Fruit fly (Drosophila melanogaster) whole organism, pupa: ENCODE measurements around the gene Targ1.
A peak's percentile ranks its signal among the peaks of the same experiment; 100 is the strongest.

ENCODE experiments used
- CG10348 ChIP-seq: fragments of 200-800 bp; sonication (Bioruptor generic); IDR thresholded peaks from 2 replicates; pipeline ENCODE4 v1.3.6; 2022; ENCODE audit warnings: missing biosample characterization, missing genetic modification characterization
- CG12605 ChIP-seq: fragments of 200-800 bp; sonication (Bioruptor generic); IDR thresholded peaks from 2 replicates; pipeline ENCODE4 v1.3.6; 2022; ENCODE audit warnings: missing biosample characterization, missing genetic modification characterization
- CG13204 ChIP-seq: fragments of 200-800 bp; sonication (Bioruptor generic); optimal IDR thresholded peaks from 2 replicates; lab custom pipeline; 2018; ENCODE audit warnings: missing biosample characterization, mild to moderate bottlenecking, missing genetic modification characterization, moderate library complexity
- CG14655 ChIP-seq: fragments of 200-800 bp; sonication (Bioruptor generic); optimal IDR thresholded peaks from 3 replicates; lab custom pipeline; 2017; ENCODE audit warnings: mild to moderate bottlenecking, missing biosample characterization, missing genetic modification reagents, missing genetic modification characterization
- CG15710 ChIP-seq: fragments of 200-800 bp; sonication (Bioruptor generic); optimal IDR thresholded peaks from 2 replicates; lab custom pipeline; 2018; ENCODE audit warnings: missing biosample characterization, mild to moderate bottlenecking, missing genetic modification characterization, moderate library complexity
- CG17806 ChIP-seq: fragments of 200-800 bp; sonication (Bioruptor generic); optimal IDR thresholded peaks from 2 replicates; lab custom pipeline; 2018; ENCODE audit warnings: missing biosample characterization, mild to moderate bottlenecking, missing genetic modification characterization, moderate library complexity
- CG32121 ChIP-seq: fragments of 200-800 bp; sonication (Bioruptor generic); IDR thresholded peaks from 2 replicates; pipeline ENCODE4 v1.3.6; 2022; ENCODE audit warnings: missing biosample characterization, missing genetic modification characterization
- CG34367 ChIP-seq: fragments of 200-800 bp; sonication (Bioruptor generic); optimal IDR thresholded peaks from 2 replicates; lab custom pipeline; 2018; ENCODE audit warnings: missing biosample characterization, mild to moderate bottlenecking, missing genetic modification characterization
- CG4496 ChIP-seq: fragments of 200-800 bp; sonication (Bioruptor generic); IDR thresholded peaks from 3 replicates; pipeline ENCODE4 v1.3.6; 2022; ENCODE audit warnings: missing biosample characterization, missing genetic modification characterization
- CG8159 ChIP-seq: fragments of 200-800 bp; sonication (Bioruptor generic); optimal IDR thresholded peaks from 3 replicates; lab custom pipeline; 2018; ENCODE audit warnings: missing biosample characterization, mild to moderate bottlenecking, missing genetic modification characterization, moderate library complexity
- CG8301 ChIP-seq: fragments of 200-800 bp; sonication (Bioruptor generic); optimal IDR thresholded peaks from 2 replicates; lab custom pipeline; 2018; ENCODE audit warnings: missing biosample characterization, mild to moderate bottlenecking, missing genetic modification characterization
- CG9948 ChIP-seq: fragments of 200-800 bp; sonication (Bioruptor generic); optimal IDR thresholded peaks from 2 replicates; lab custom pipeline; 2018; ENCODE audit warnings: missing biosample characterization, mild to moderate bottlenecking, missing genetic modification characterization, moderate library complexity
- D1 ChIP-seq: fragments of 200-800 bp; sonication (Bioruptor generic); optimal IDR thresholded peaks from 2 replicates; lab custom pipeline; 2018; ENCODE audit warnings: missing biosample characterization, mild to moderate bottlenecking, missing genetic modification characterization, moderate library complexity
- EcR ChIP-seq: fragments of 200-800 bp; sonication (Bioruptor generic); optimal IDR thresholded peaks from 3 replicates; lab custom pipeline; 2019; ENCODE audit warnings: missing biosample characterization, missing genetic modification characterization, mild to moderate bottlenecking, moderate library complexity, missing genetic modification reagents
- Ets98B ChIP-seq: fragments of 200-800 bp; sonication (Bioruptor generic); IDR thresholded peaks from 2 replicates; pipeline ENCODE4 v1.3.6; 2022; ENCODE audit warnings: missing biosample characterization, missing genetic modification characterization
- Pif1A ChIP-seq: fragments of 200-800 bp; sonication (Bioruptor generic); optimal IDR thresholded peaks from 3 replicates; lab custom pipeline; 2016; ENCODE audit warnings: missing biosample characterization, missing genetic modification characterization
- Pif1B ChIP-seq: fragments of 200-800 bp; sonication (Bioruptor generic); optimal IDR thresholded peaks from 3 replicates; lab custom pipeline; 2016; ENCODE audit warnings: missing biosample characterization, missing genetic modification characterization
- Snoo ChIP-seq: fragments of 200-800 bp; sonication (Bioruptor generic); optimal IDR thresholded peaks from 3 replicates; lab custom pipeline; 2017; ENCODE audit warnings: missing biosample characterization, mild to moderate bottlenecking, missing genetic modification characterization, inconsistent platforms
- fd96Ca ChIP-seq: fragments of 200-800 bp; sonication (Bioruptor generic); IDR thresholded peaks from 3 replicates; pipeline ENCODE4 v1.3.6; 2022; ENCODE audit warnings: missing biosample characterization, missing genetic modification characterization
- gl ChIP-seq: fragments of 200-800 bp; sonication (Bioruptor generic); optimal IDR thresholded peaks from 2 replicates; lab custom pipeline; 2018; ENCODE audit warnings: missing biosample characterization, mild to moderate bottlenecking, missing genetic modification characterization
- rn ChIP-seq: fragments of 200-800 bp; sonication (Bioruptor generic); IDR thresholded peaks from 2 replicates; pipeline ENCODE4 v1.3.6; 2022; ENCODE audit warnings: missing biosample characterization, missing genetic modification characterization

Gene Targ1

dm6 chr3L:21175531-21176271, 27.0 kb downstream of the Targ1 start:
- TF ChIP-seq CG13204 (GFP tag; lab: Kevin White, UChicago) (no peak), CG34367 (peak; percentile 19), EcR (GFP tag; lab: Kevin White, UChicago) (peak; percentile 13), CG17806 (no peak), CG8301 (tag; lab: Kevin White, UChicago) (no peak), rn (no peak), CG12605 (GFP tag; lab: Robert Waterston, UW) (no peak), Pif1B (GFP tag; lab: Kevin White, UChicago) (peak; percentile 19), fd96Ca (GFP tag; lab: Robert Waterston, UW) (peak; percentile 21; the same call in 1 of the 3 replicates)

DNA sequence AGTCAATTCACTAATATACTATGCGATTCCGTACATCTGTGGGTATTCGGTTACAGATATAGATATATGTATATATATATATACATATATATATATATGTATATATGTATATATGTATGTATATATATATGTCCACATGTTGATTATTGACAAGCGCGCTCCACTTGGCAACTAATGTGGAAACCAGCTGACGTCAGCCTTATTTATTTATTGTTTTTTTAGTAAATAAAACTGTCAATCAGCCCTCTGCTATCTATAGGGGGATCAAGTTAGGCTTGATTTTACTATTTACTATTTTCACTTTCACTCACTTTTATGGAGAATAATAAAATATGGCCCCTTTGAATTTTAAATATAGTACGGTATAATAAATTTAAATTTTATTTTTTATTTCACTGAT, 27.7 kb downstream of the Targ1 start:
- no peak for TF ChIP-seq CG12605 (GFP tag; lab: Robert Waterston, UW)
- TF ChIP-seq Ets98B (GFP tag; lab: Robert Waterston, UW): no peak
- no peak for TF ChIP-seq Snoo (tag; lab: Kevin White, UChicago)
- TF ChIP-seq CG32121 (GFP tag; lab: Robert Waterston, UW): no peak
- no peak for TF ChIP-seq rn
- TF ChIP-seq CG4496 (GFP tag; lab: Robert Waterston, UW): no peak

DNA sequence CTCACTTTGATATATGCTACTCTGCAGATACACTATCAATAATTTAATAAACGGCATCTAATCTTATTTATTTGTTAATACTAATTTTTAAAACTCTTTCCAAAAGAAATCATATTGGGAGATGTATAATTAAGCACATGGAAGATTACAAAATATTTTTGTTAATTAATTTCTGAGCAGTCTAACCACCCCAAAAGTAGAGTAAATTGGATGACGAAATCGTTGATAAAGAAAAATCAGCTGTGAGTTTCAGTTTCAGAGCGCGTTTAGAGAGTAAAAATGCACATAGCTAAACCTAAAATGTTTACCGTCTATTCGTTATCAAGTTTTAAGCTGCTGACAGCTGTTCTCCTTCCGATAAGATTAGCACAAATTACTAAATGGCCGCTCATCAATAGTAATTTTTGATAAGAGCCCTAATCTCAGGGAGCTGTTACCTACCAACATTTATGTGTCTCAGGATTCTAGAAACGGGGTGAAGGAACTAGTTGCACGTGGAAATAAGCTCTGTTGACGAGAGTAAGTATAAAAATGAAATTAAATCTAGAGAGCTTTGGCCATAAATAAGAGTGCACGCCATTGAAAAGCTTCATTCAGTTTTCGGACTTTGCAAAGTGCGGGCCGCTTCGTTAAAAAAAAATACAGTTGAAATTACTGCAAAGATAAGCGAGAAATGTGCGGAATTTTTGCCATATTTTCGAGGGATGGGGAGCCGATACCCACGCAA, 30.0 kb downstream of the Targ1 start, which contains the start of the genes chb and AsnS:
chb (plus strand) TSS at position 327 of the 727 bp plus-strand sequence.
AsnS (plus strand) TSS at position 592 of the 727 bp plus-strand sequence.
- no peak for TF ChIP-seq fd96Ca (GFP tag; lab: Robert Waterston, UW)
- peak; percentile 58; the same call in 1 of the 2 replicates for TF ChIP-seq rn
- TF ChIP-seq Ets98B (GFP tag; lab: Robert Waterston, UW): peak; percentile 91
- TF ChIP-seq CG4496 (GFP tag; lab: Robert Waterston, UW): peak; percentile 95
- TF ChIP-seq Snoo (tag; lab: Kevin White, UChicago): peak; percentile 83
- TF ChIP-seq CG8301 (tag; lab: Kevin White, UChicago): peak; percentile 69
- peak; percentile 89 for TF ChIP-seq CG32121 (GFP tag; lab: Robert Waterston, UW)
- peak; percentile 50 for TF ChIP-seq CG14655 (GFP tag; lab: Kevin White, UChicago)
- peak; percentile 77 for TF ChIP-seq EcR (GFP tag; lab: Kevin White, UChicago)
- peak; percentile 82 for TF ChIP-seq CG9948 (tag; lab: Kevin White, UChicago)
- peak; percentile 82 for TF ChIP-seq CG8159 (tag; lab: Kevin White, UChicago)
- peak; percentile 89 for TF ChIP-seq CG17806
- peak; percentile 73 for TF ChIP-seq Pif1A (GFP tag; lab: Kevin White, UChicago)
- peak; percentile 50; the same call in 1 of the 2 replicates for TF ChIP-seq CG10348 (GFP tag; lab: Robert Waterston, UW)
- TF ChIP-seq CG13204 (GFP tag; lab: Kevin White, UChicago): no peak
- peak; percentile 46 for TF ChIP-seq gl (tag; lab: Kevin White, UChicago)
- TF ChIP-seq Pif1B (GFP tag; lab: Kevin White, UChicago): peak; percentile 39
- peak; percentile 75 for TF ChIP-seq D1
- TF ChIP-seq CG34367: peak; percentile 72
- peak; percentile 78 for TF ChIP-seq CG12605 (GFP tag; lab: Robert Waterston, UW)
- TF ChIP-seq CG15710 (tag; lab: Kevin White, UChicago): peak; percentile 72

DNA sequence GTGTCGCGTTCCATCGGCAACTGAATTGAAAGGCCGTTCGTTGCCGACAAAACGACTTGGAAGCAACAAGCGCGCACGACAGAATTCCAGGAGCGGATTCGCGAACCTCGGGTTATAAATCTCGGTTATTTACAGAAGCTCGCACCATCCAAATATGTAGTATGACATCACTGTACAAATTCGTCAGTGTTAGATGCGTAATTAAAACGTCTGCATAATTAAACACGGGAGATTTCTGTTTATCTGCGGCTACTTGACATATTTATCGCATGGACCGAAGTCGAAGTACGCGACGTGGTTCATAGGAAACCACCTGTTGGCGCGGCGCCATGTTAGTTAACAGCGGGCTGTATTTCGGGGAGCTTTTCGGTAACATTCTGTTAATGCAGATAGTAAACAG, 30.8 kb downstream of the Targ1 start, which contains the start of gene Ac78C:
Ac78C (minus strand) TSS at position 26 of the 400 bp plus-strand sequence.
- peak; percentile 94 for TF ChIP-seq CG32121 (GFP tag; lab: Robert Waterston, UW)
- TF ChIP-seq CG14655 (GFP tag; lab: Kevin White, UChicago): peak; percentile 81
- TF ChIP-seq Snoo (tag; lab: Kevin White, UChicago): peak; percentile 87
- peak; percentile 68 for TF ChIP-seq rn
- peak; percentile 67 for TF ChIP-seq CG34367
- peak; percentile 72 for TF ChIP-seq CG8159 (tag; lab: Kevin White, UChicago)
- peak; percentile 79 for TF ChIP-seq gl (tag; lab: Kevin White, UChicago)
- TF ChIP-seq CG13204 (GFP tag; lab: Kevin White, UChicago): peak; percentile 42
- TF ChIP-seq Pif1B (GFP tag; lab: Kevin White, UChicago): peak; percentile 80
- peak; percentile 80 for TF ChIP-seq CG17806
- TF ChIP-seq CG10348 (GFP tag; lab: Robert Waterston, UW): no peak
- TF ChIP-seq Pif1A (GFP tag; lab: Kevin White, UChicago): peak; percentile 91
- peak; percentile 47 for TF ChIP-seq D1
- TF ChIP-seq fd96Ca (GFP tag; lab: Robert Waterston, UW): peak; percentile 93
- TF ChIP-seq Ets98B (GFP tag; lab: Robert Waterston, UW): peak; percentile 93
- no peak for TF ChIP-seq EcR (GFP tag; lab: Kevin White, UChicago)
- peak; percentile 75 for TF ChIP-seq CG9948 (tag; lab: Kevin White, UChicago)
- TF ChIP-seq CG12605 (GFP tag; lab: Robert Waterston, UW): peak; percentile 92
- TF ChIP-seq CG8301 (tag; lab: Kevin White, UChicago): peak; percentile 83
- TF ChIP-seq CG15710 (tag; lab: Kevin White, UChicago): peak; percentile 80
- TF ChIP-seq CG4496 (GFP tag; lab: Robert Waterston, UW): peak; percentile 97
- TF ChIP-seq, all 21 proteins: peak for 19
